Fruit fly (Drosophila melanogaster) whole organism, embryonic: ENCODE data around the gene mTTF.

Source experiments
- Atf6 ChIP-seq: fragments of 200-800 bp; sonication (Bioruptor generic); IDR thresholded peaks from 2 replicates; pipeline ENCODE4 v1.3.6; 2022; ENCODE audit warnings: missing biosample characterization, missing genetic modification characterization
- CG11695 ChIP-seq: fragments of 200-800 bp; sonication (Bioruptor generic); IDR thresholded peaks from 3 replicates; pipeline ENCODE4 v1.3.6; 2022; ENCODE audit warnings: missing biosample characterization, missing genetic modification characterization
- CG11723 ChIP-seq: fragments of 200-800 bp; sonication (Bioruptor generic); optimal IDR thresholded peaks from 2 replicates; lab custom pipeline; 2017; ENCODE audit warnings: missing biosample characterization, mild to moderate bottlenecking, missing genetic modification characterization
- CG12071 ChIP-seq: fragments of 200-800 bp; sonication (Bioruptor generic); optimal IDR thresholded peaks from 3 replicates; lab custom pipeline; 2018; ENCODE audit warnings: missing biosample characterization, mild to moderate bottlenecking, missing genetic modification characterization
- CG12769 ChIP-seq: fragments of 200-800 bp; sonication (Bioruptor generic); optimal IDR thresholded peaks from 2 replicates; lab custom pipeline; 2019; ENCODE audit warnings: missing biosample characterization, mild to moderate bottlenecking, missing genetic modification characterization, moderate library complexity
- CG13296 ChIP-seq: fragments of 200-800 bp; sonication (Bioruptor generic); optimal IDR thresholded peaks from 3 replicates; lab custom pipeline; 2018; ENCODE audit warnings: missing biosample characterization, mild to moderate bottlenecking, missing genetic modification characterization
- CG14014 ChIP-seq: fragments of 200-800 bp; sonication (Bioruptor generic); IDR thresholded peaks from 2 replicates; pipeline ENCODE4 v1.3.6; 2022; ENCODE audit warnings: missing biosample characterization, missing genetic modification characterization
- CG15514 ChIP-seq: fragments of 200-800 bp; sonication (Bioruptor generic); optimal IDR thresholded peaks from 3 replicates; lab custom pipeline; 2017; ENCODE audit warnings: missing biosample characterization, missing genetic modification characterization, mild to moderate bottlenecking, moderate library complexity, missing genetic modification reagents
- CG18599 ChIP-seq: fragments of 200-800 bp; sonication (Bioruptor generic); optimal IDR thresholded peaks from 3 replicates; lab custom pipeline; 2017; ENCODE audit warnings: missing biosample characterization, missing genetic modification characterization, mild to moderate bottlenecking, moderate library complexity, missing genetic modification reagents
- CG32767 ChIP-seq: fragments of 200-800 bp; sonication (Bioruptor generic); IDR thresholded peaks from 2 replicates; pipeline ENCODE4 v1.3.6; 2022; ENCODE audit warnings: missing biosample characterization, missing genetic modification characterization
- CG33213 ChIP-seq: fragments of 200-800 bp; sonication (Bioruptor generic); optimal IDR thresholded peaks from 3 replicates; lab custom pipeline; 2016; ENCODE audit warnings: missing biosample characterization, missing genetic modification characterization
- CG7928 ChIP-seq: fragments of 200-800 bp; sonication (Bioruptor generic); optimal IDR thresholded peaks from 2 replicates; lab custom pipeline; 2017; ENCODE audit warnings: missing biosample characterization, mild to moderate bottlenecking, missing genetic modification characterization
- CG7963 ChIP-seq: fragments of 200-800 bp; sonication (Bioruptor generic); IDR thresholded peaks from 3 replicates; pipeline ENCODE4 v1.3.6; 2022; ENCODE audit warnings: missing biosample characterization, missing genetic modification characterization; ENCODE audit not compliant: partially characterized antibody
- CG7987 ChIP-seq: fragments of 200-800 bp; sonication (Bioruptor generic); optimal IDR thresholded peaks from 2 replicates; lab custom pipeline; 2018; ENCODE audit warnings: missing biosample characterization, mild to moderate bottlenecking, missing genetic modification characterization, moderate library complexity
- CG9609 ChIP-seq: fragments of 200-800 bp; sonication (Bioruptor generic); optimal IDR thresholded peaks from 3 replicates; lab custom pipeline; 2016; ENCODE audit warnings: missing biosample characterization, missing genetic modification characterization
- Doc2 ChIP-seq: fragments of 200-800 bp; sonication (Bioruptor generic); IDR thresholded peaks from 2 replicates; pipeline ENCODE4 v1.3.6; 2022; ENCODE audit warnings: missing biosample characterization, missing genetic modification characterization
- Fer3 ChIP-seq: fragments of 200-800 bp; sonication (Bioruptor generic); optimal IDR thresholded peaks from 2 replicates; lab custom pipeline; 2018; ENCODE audit warnings: missing biosample characterization, mild to moderate bottlenecking, missing genetic modification characterization, moderate library complexity
- HHEX ChIP-seq: fragments of 200-800 bp; sonication (Bioruptor generic); optimal IDR thresholded peaks from 3 replicates; lab custom pipeline; 2017; ENCODE audit warnings: missing biosample characterization, mild to moderate bottlenecking, missing genetic modification characterization, missing genetic modification reagents
- HLH3B ChIP-seq: fragments of 200-800 bp; sonication (Bioruptor generic); IDR thresholded peaks from 2 replicates; pipeline ENCODE4 v1.3.6; 2022; ENCODE audit warnings: missing biosample characterization, missing genetic modification characterization
- Hmr ChIP-seq: fragments of 200-800 bp; sonication (Bioruptor generic); optimal IDR thresholded peaks from 3 replicates; lab custom pipeline; 2017; ENCODE audit warnings: mild to moderate bottlenecking, missing biosample characterization, missing genetic modification reagents, missing genetic modification characterization
- Hr39 ChIP-seq: fragments of >200 bp; optimal IDR thresholded peaks from 2 replicates; lab custom pipeline; 2017
- MTF-1 ChIP-seq: fragments of 200-800 bp; sonication (Bioruptor generic); optimal IDR thresholded peaks from 2 replicates; lab custom pipeline; 2018; ENCODE audit warnings: missing biosample characterization, mild to moderate bottlenecking, missing genetic modification characterization, borderline replicate concordance
- NC2β ChIP-seq: fragments of 200-800 bp; sonication (Bioruptor generic); optimal IDR thresholded peaks from 2 replicates; lab custom pipeline; 2016; ENCODE audit warnings: missing biosample characterization, missing genetic modification characterization
- Rfx ChIP-seq: fragments of 200-800 bp; sonication (Bioruptor generic); IDR thresholded peaks from 2 replicates; pipeline ENCODE4 v1.3.6; 2022; ENCODE audit warnings: missing biosample characterization, missing genetic modification characterization
- Sry-β ChIP-seq: fragments of 200-800 bp; sonication (Bioruptor generic); optimal IDR thresholded peaks from 2 replicates; lab custom pipeline; 2018; ENCODE audit warnings: missing biosample characterization, mild to moderate bottlenecking, missing genetic modification characterization, moderate library complexity
- Stat92E ChIP-seq, 3 experiments: fragments of >200 bp in 2 of 3; fragments of 200-800 bp in 1 of 3; sonication (Bioruptor generic) in 1 of 3; optimal IDR thresholded peaks; 2 replicates each; lab custom pipeline; 2017 to 2019; ENCODE audit warnings: missing biosample characterization in 3 of 3, missing genetic modification characterization in 3 of 3, mild to moderate bottlenecking in 1 of 3, moderate library complexity in 1 of 3
- Taf1 ChIP-seq: fragments of 200-800 bp; sonication (Bioruptor generic); IDR thresholded peaks from 2 replicates; pipeline ENCODE4 v1.3.6; 2022; ENCODE audit warnings: missing biosample characterization, missing genetic modification characterization
- ase ChIP-seq: fragments of 200-800 bp; sonication (Bioruptor generic); IDR thresholded peaks from 3 replicates; pipeline ENCODE4 v1.3.6; 2022; ENCODE audit warnings: missing biosample characterization, missing genetic modification characterization
- caup ChIP-seq: fragments of 200-800 bp; sonication (Bioruptor generic); optimal IDR thresholded peaks from 3 replicates; lab custom pipeline; 2017; ENCODE audit warnings: missing biosample characterization, mild to moderate bottlenecking, missing genetic modification characterization, moderate library complexity; ENCODE audit not compliant: severe bottlenecking
- da ChIP-seq: fragments of 200-800 bp; sonication (Bioruptor generic); optimal IDR thresholded peaks from 2 replicates; lab custom pipeline; 2016; ENCODE audit warnings: missing biosample characterization, missing genetic modification characterization
- dimm ChIP-seq: fragments of 200-800 bp; sonication (Bioruptor generic); IDR thresholded peaks from 2 replicates; pipeline ENCODE4 v1.3.6; 2022; ENCODE audit warnings: missing biosample characterization, missing genetic modification characterization
- fd64A ChIP-seq: fragments of 200-800 bp; sonication (Bioruptor generic); optimal IDR thresholded peaks from 3 replicates; lab custom pipeline; 2018; ENCODE audit warnings: missing biosample characterization, mild to moderate bottlenecking, missing genetic modification characterization
- kni ChIP-seq: fragments of 200-800 bp; sonication (Bioruptor generic); optimal IDR thresholded peaks from 3 replicates; lab custom pipeline; 2017; ENCODE audit warnings: mild to moderate bottlenecking, missing biosample characterization, missing genetic modification reagents, missing genetic modification characterization
- mirr ChIP-seq: fragments of 200-800 bp; sonication (Bioruptor generic); optimal IDR thresholded peaks from 3 replicates; lab custom pipeline; 2018; ENCODE audit warnings: missing biosample characterization, mild to moderate bottlenecking, missing genetic modification characterization
- oc ChIP-seq: fragments of 200-800 bp; sonication (Bioruptor generic); optimal IDR thresholded peaks from 2 replicates; lab custom pipeline; 2018; ENCODE audit warnings: missing biosample characterization, mild to moderate bottlenecking, missing genetic modification characterization, moderate library complexity
- pb ChIP-seq: fragments of 200-800 bp; sonication (Bioruptor generic); optimal IDR thresholded peaks from 3 replicates; lab custom pipeline; 2016; ENCODE audit warnings: missing biosample characterization, missing genetic modification characterization
- peb ChIP-seq: fragments of 200-800 bp; sonication (Bioruptor generic); IDR thresholded peaks from 2 replicates; pipeline ENCODE4 v1.3.6; 2022; ENCODE audit warnings: missing biosample characterization, missing genetic modification characterization
- sens ChIP-seq: fragments of 200-800 bp; sonication (Bioruptor generic); peaks from one replicate; lab custom pipeline; 2016; ENCODE audit warnings: missing biosample characterization, missing genetic modification characterization
- sob ChIP-seq: fragments of 200-800 bp; sonication (Bioruptor generic); IDR thresholded peaks from 2 replicates; pipeline ENCODE4 v1.3.6; 2022; ENCODE audit warnings: missing biosample characterization, missing genetic modification characterization
- ttk ChIP-seq: fragments of 200-800 bp; sonication (Bioruptor generic); IDR thresholded peaks from 2 replicates; pipeline ENCODE4 v2.1.2; 2022; ENCODE audit warnings: missing biosample characterization, missing genetic modification characterization
- wdn ChIP-seq: fragments of 200-800 bp; sonication (Bioruptor generic); IDR thresholded peaks from 2 replicates; pipeline ENCODE4 v1.3.6; 2022; ENCODE audit warnings: missing biosample characterization, missing genetic modification characterization
- wek ChIP-seq: fragments of 200-800 bp; sonication (Bioruptor generic); optimal IDR thresholded peaks from 3 replicates; lab custom pipeline; 2018; ENCODE audit warnings: missing biosample characterization, mild to moderate bottlenecking, missing genetic modification characterization, moderate library complexity
- yki ChIP-seq: fragments of >200 bp; optimal IDR thresholded peaks from 3 replicates; lab custom pipeline; 2018
- zen2 ChIP-seq: fragments of 200-800 bp; sonication (Bioruptor generic); IDR thresholded peaks from 3 replicates; pipeline ENCODE4 v1.3.6; 2022; ENCODE audit warnings: missing biosample characterization, missing genetic modification characterization; ENCODE audit not compliant: partially characterized antibody

The mTTF gene

DNA sequence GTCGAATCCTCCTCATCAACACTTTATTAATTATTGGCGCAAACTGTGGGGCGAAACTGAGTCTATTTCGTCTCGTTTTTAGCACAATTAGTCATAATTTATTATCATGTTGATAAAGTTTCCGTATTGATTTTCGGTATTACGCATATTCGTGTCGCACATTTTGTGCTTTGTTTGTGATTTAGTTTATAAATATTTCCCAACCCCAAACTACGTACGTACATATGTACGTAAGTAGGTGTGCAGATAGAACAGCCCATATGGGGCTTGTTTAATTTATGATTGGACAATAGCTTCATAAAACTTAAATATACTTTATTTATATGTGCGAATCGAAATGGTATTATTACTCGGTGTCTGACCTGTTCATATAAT lies 46.5 kb upstream of the mTTF start (continued):
- TF ChIP-seq Doc2 (GFP tag; lab: Robert Waterston, UW) (no peak), CG15514 (GFP tag; lab: Kevin White, UChicago) (peak; percentile 47), da (GFP tag; lab: Kevin White, UChicago) (no peak), ase (no peak), CG18599 (peak; percentile 19), wek (GFP tag; lab: Kevin White, UChicago) (peak; percentile 1), CG14014 (peak; percentile 17; the same call in 1 of the 2 replicates), caup (GFP tag; lab: Kevin White, UChicago) (peak; percentile 31), CG32767 (no peak), CG7987 (peak; percentile 31), peb (GFP tag; lab: Robert Waterston, UW) (no peak), Stat92E (GFP tag; optimal IDR thresholded peaks at IDR 0.05; lab: Kevin White, UChicago) (no peak), mirr (GFP tag; lab: Kevin White, UChicago) (peak; percentile 68), oc (tag; lab: Kevin White, UChicago) (no peak), kni (GFP tag; lab: Kevin White, UChicago) (no peak), sens (GFP tag; lab: Kevin White, UChicago) (peak; percentile 73), CG12769 (tag; lab: Kevin White, UChicago) (peak; percentile 26), yki (lab: Kevin White, UChicago) (no peak), zen2 (GFP tag; lab: Robert Waterston, UW) (no peak), CG11723 (GFP tag; lab: Kevin White, UChicago) (no peak), wdn (GFP tag; lab: Robert Waterston, UW) (0 out of 2 replicates have a peak, but pooled peaks have one; percentile 31), CG7928 (GFP tag; lab: Kevin White, UChicago) (peak; percentile 20), Hmr (peak; percentile 21), CG9609 (GFP tag; lab: Kevin White, UChicago) (no peak), dimm (GFP tag; lab: Robert Waterston, UW) (no peak), MTF-1 (peak; percentile 45), CG33213 (GFP tag; lab: Kevin White, UChicago) (no peak), fd64A (GFP tag; lab: Kevin White, UChicago) (no peak), CG12071 (GFP tag; lab: Kevin White, UChicago) (peak; percentile 69), CG13296 (GFP tag; lab: Kevin White, UChicago) (peak; percentile 2), pb (no peak), sob (GFP tag; lab: Robert Waterston, UW) (peak; percentile 56; the same call in 1 of the 2 replicates), NC2β (GFP tag; lab: Kevin White, UChicago) (no peak), CG7963 (GFP tag; lab: Robert Waterston, UW) (no peak), Hr39 (lab: Kevin White, UChicago) (no peak), Fer3 (tag; lab: Kevin White, UChicago) (peak; percentile 41), ttk (GFP tag; lab: Robert Waterston, UW) (no peak), Rfx (GFP tag; lab: Robert Waterston, UW) (peak; percentile 29; the same call in 1 of the 2 replicates), CG11695 (GFP tag; lab: Robert Waterston, UW) (peak; percentile 20; the same call in 1 of the 3 replicates), Sry-β (GFP tag; lab: Kevin White, UChicago) (no peak), HHEX (GFP tag; lab: Kevin White, UChicago) (peak; percentile 55), Taf1 (GFP tag; lab: Robert Waterston, UW) (no peak), HLH3B (GFP tag; lab: Robert Waterston, UW) (no peak), Atf6 (GFP tag; lab: Robert Waterston, UW) (peak; percentile 51; the same call in 1 of the 2 replicates)
